Worm (Caenorhabditis elegans) whole organism, L1 larva: ENCODE results near the gene F07A11.5.
A peak's percentile ranks its signal among the peaks of the same experiment; 100 is the strongest.

Experiments
- C04F5.9 ChIP-seq: sonication (generic microtip); optimal IDR thresholded peaks from 2 replicates; lab custom pipeline; 2016; ENCODE audit warnings: missing genetic modification characterization, missing compliant biosample characterization
- C16A3.4 ChIP-seq: fragments of 150-350 bp; optimal IDR thresholded peaks from 2 replicates; lab custom pipeline; 2014; ENCODE audit warnings: missing biosample characterization, missing genetic modification characterization
- Y116A8C.19 ChIP-seq: sonication (generic microtip); optimal IDR thresholded peaks from 2 replicates; lab custom pipeline; 2016; ENCODE audit warnings: missing compliant biosample characterization, missing genetic modification characterization, borderline replicate concordance
- alr-1 ChIP-seq: fragments of 200-800 bp; sonication (Bioruptor generic); optimal IDR thresholded peaks from 2 replicates; lab custom pipeline; 2018; ENCODE audit warnings: borderline replicate concordance, mild to moderate bottlenecking, missing genetic modification characterization, missing compliant biosample characterization
- ama-1 ChIP-seq: fragments of 150-350 bp; optimal IDR thresholded peaks from 2 replicates; lab custom pipeline; 2014
- blmp-1 ChIP-seq: fragments of 150-350 bp; optimal IDR thresholded peaks from 2 replicates; lab custom pipeline; 2014; ENCODE audit warnings: missing biosample characterization, missing genetic modification characterization
- ceh-82 ChIP-seq, 3 experiments: fragments of 150-350 bp in 1 of 3; sonication (generic microtip) in 2 of 3; optimal IDR thresholded peaks; 2 replicates each; lab custom pipeline; 2014 to 2017; ENCODE audit warnings: missing biosample characterization in 3 of 3, missing genetic modification characterization in 3 of 3
- ceh-88 ChIP-seq: fragments of 200-800 bp; sonication (Bioruptor generic); IDR thresholded peaks from 2 replicates; pipeline ENCODE4 v1.3.6; 2022; ENCODE audit warnings: missing genetic modification characterization, missing compliant biosample characterization
- dsc-1 ChIP-seq: sonication (generic microtip); optimal IDR thresholded peaks from 2 replicates; lab custom pipeline; 2016; ENCODE audit warnings: mild to moderate bottlenecking, missing genetic modification characterization, missing compliant biosample characterization
- efl-1 ChIP-seq, 4 experiments: fragments of 150-350 bp; optimal IDR thresholded peaks in 3 of 4; peaks in 1 of 4; 1 replicate in 1 of 4; 2 replicates in 3 of 4; lab custom pipeline; 2014; ENCODE audit warnings: missing biosample characterization in 2 of 4, missing genetic modification characterization in 2 of 4, missing genetic modification reagents in 2 of 4
- efl-3 ChIP-seq: fragments of 200-800 bp; sonication (Bioruptor generic); optimal IDR thresholded peaks from 2 replicates; lab custom pipeline; 2018; ENCODE audit warnings: mild to moderate bottlenecking, missing genetic modification characterization, missing compliant biosample characterization
- egl-13 ChIP-seq: sonication (generic microtip); optimal IDR thresholded peaks from 2 replicates; lab custom pipeline; 2016; ENCODE audit warnings: missing genotype, missing genetic modification reagents, missing genetic modification characterization, missing compliant biosample characterization
- elt-2 ChIP-seq: sonication (generic microtip); optimal IDR thresholded peaks from 2 replicates; lab custom pipeline; 2016; ENCODE audit warnings: missing genetic modification characterization, mild to moderate bottlenecking, inconsistent platforms, missing compliant biosample characterization, missing genetic modification reagents
- elt-3 ChIP-seq, 6 experiments: fragments of 150-350 bp in 1 of 6; sonication (generic microtip); optimal IDR thresholded peaks; 2 replicates each; lab custom pipeline; 2017 to 2018; ENCODE audit warnings: missing biosample characterization in 6 of 6, missing genetic modification characterization in 6 of 6, inconsistent platforms in 1 of 6
- fkh-10 ChIP-seq: sonication (generic microtip); optimal IDR thresholded peaks from 2 replicates; lab custom pipeline; 2017; ENCODE audit warnings: missing biosample characterization, missing genetic modification reagents, missing genetic modification characterization
- fkh-4 ChIP-seq: sonication (generic microtip); optimal IDR thresholded peaks from 2 replicates; lab custom pipeline; 2016; ENCODE audit warnings: missing compliant biosample characterization, missing genetic modification characterization, borderline replicate concordance
- fkh-8 ChIP-seq: sonication (generic microtip); optimal IDR thresholded peaks from 2 replicates; lab custom pipeline; 2016; ENCODE audit warnings: mild to moderate bottlenecking, missing genetic modification characterization, missing compliant biosample characterization
- grh-1 ChIP-seq: fragments of 200-800 bp; sonication (Bioruptor generic); IDR thresholded peaks from 2 replicates; pipeline ENCODE4 v1.3.6; 2022; ENCODE audit warnings: missing genetic modification reagents, missing genetic modification characterization, missing compliant biosample characterization
- irx-1 ChIP-seq: sonication (generic microtip); optimal IDR thresholded peaks from 2 replicates; lab custom pipeline; 2016; ENCODE audit warnings: missing genetic modification characterization, missing compliant biosample characterization
- jun-1 ChIP-seq: fragments of 150-350 bp; optimal IDR thresholded peaks from 2 replicates; lab custom pipeline; 2014; ENCODE audit warnings: missing biosample characterization, missing genetic modification reagents, missing genetic modification characterization
- lin-35 ChIP-seq, 2 experiments: fragments of 150-350 bp; optimal IDR thresholded peaks; 2 replicates each; lab custom pipeline; 2014; ENCODE audit warnings: missing biosample characterization in 2 of 2, missing genetic modification characterization in 2 of 2, missing genetic modification reagents in 2 of 2
- lin-39 ChIP-seq: fragments of 150-350 bp; optimal IDR thresholded peaks from 2 replicates; lab custom pipeline; 2014; ENCODE audit warnings: missing biosample characterization, missing genetic modification reagents, missing genetic modification characterization
- lir-3 ChIP-seq: sonication (generic microtip); optimal IDR thresholded peaks from 2 replicates; lab custom pipeline; 2016; ENCODE audit warnings: mild to moderate bottlenecking, missing genetic modification characterization, moderate library complexity, missing compliant biosample characterization; ENCODE audit not compliant: poor library complexity
- lsy-2 ChIP-seq, 2 experiments: fragments of 150-350 bp; optimal IDR thresholded peaks; 2 replicates each; lab custom pipeline; 2014; ENCODE audit warnings: missing biosample characterization in 2 of 2, missing genetic modification characterization in 2 of 2
- mdl-1 ChIP-seq, 2 experiments: fragments of 150-350 bp; optimal IDR thresholded peaks; 2 replicates each; lab custom pipeline; 2014 to 2017; ENCODE audit warnings: missing biosample characterization in 2 of 2, missing genetic modification characterization in 2 of 2, inconsistent platforms in 1 of 2
- nhr-11 ChIP-seq: fragments of 150-350 bp; optimal IDR thresholded peaks from 2 replicates; lab custom pipeline; 2014; ENCODE audit warnings: missing biosample characterization, missing genetic modification characterization
- nhr-19 ChIP-seq: fragments of 200-800 bp; sonication (Bioruptor generic); conservative IDR thresholded peaks from 2 replicates; pipeline ENCODE4 v1.3.6; 2022; ENCODE audit warnings: missing genetic modification characterization, missing compliant biosample characterization
- nhr-20 ChIP-seq: sonication (generic microtip); optimal IDR thresholded peaks from 2 replicates; lab custom pipeline; 2016; ENCODE audit warnings: mild to moderate bottlenecking, missing genetic modification characterization, missing compliant biosample characterization
- nhr-237 ChIP-seq: fragments of 150-350 bp; optimal IDR thresholded peaks from 2 replicates; lab custom pipeline; 2014; ENCODE audit warnings: missing biosample characterization, missing genetic modification characterization
- nhr-71 ChIP-seq: sonication (generic microtip); optimal IDR thresholded peaks from 2 replicates; lab custom pipeline; 2016; ENCODE audit warnings: mild to moderate bottlenecking, missing genetic modification characterization, moderate library complexity, missing compliant biosample characterization
- nhr-77 ChIP-seq: fragments of 150-350 bp; optimal IDR thresholded peaks from 2 replicates; lab custom pipeline; 2014; ENCODE audit warnings: missing biosample characterization, missing genetic modification characterization
- nhr-85 ChIP-seq: sonication (generic microtip); peaks from one replicate; lab custom pipeline; 2016; ENCODE audit warnings: missing genetic modification characterization, inconsistent platforms, missing compliant biosample characterization
- nhr-90 ChIP-seq: sonication (generic microtip); optimal IDR thresholded peaks from 2 replicates; lab custom pipeline; 2016; ENCODE audit warnings: mild to moderate bottlenecking, missing genetic modification characterization, missing compliant biosample characterization; ENCODE audit not compliant: poor library complexity
- pag-3 ChIP-seq: sonication (generic microtip); optimal IDR thresholded peaks from 2 replicates; lab custom pipeline; 2017; ENCODE audit warnings: missing genetic modification characterization, mild to moderate bottlenecking, missing compliant biosample characterization, antibody characterized with exemption, borderline replicate concordance; ENCODE audit not compliant: insufficient read depth
- pqm-1 ChIP-seq: sonication (generic microtip); optimal IDR thresholded peaks from 3 replicates; lab custom pipeline; 2017; ENCODE audit warnings: missing biosample characterization, missing genetic modification characterization
- snpc-4 ChIP-seq: fragments of 150-350 bp; optimal IDR thresholded peaks from 2 replicates; lab custom pipeline; 2014; ENCODE audit warnings: missing biosample characterization, missing genetic modification characterization
- snu-23 ChIP-seq: sonication (generic microtip); optimal IDR thresholded peaks from 2 replicates; lab custom pipeline; 2016; ENCODE audit warnings: missing genetic modification characterization, missing compliant biosample characterization
- swsn-7 ChIP-seq: sonication (generic microtip); optimal IDR thresholded peaks from 2 replicates; lab custom pipeline; 2016; ENCODE audit warnings: missing genetic modification characterization, missing compliant biosample characterization
- tlp-1 ChIP-seq: fragments of 150-350 bp; optimal IDR thresholded peaks from 2 replicates; lab custom pipeline; 2014; ENCODE audit warnings: missing biosample characterization, missing genetic modification characterization
- unc-130 ChIP-seq: fragments of 150-350 bp; optimal IDR thresholded peaks from 2 replicates; lab custom pipeline; 2017; ENCODE audit warnings: missing biosample characterization, missing genetic modification characterization, inconsistent platforms
- unc-86 ChIP-seq: sonication (generic microtip); optimal IDR thresholded peaks from 2 replicates; lab custom pipeline; 2016; ENCODE audit warnings: missing genetic modification characterization, missing compliant biosample characterization
- unc-98 ChIP-seq: fragments of 200-800 bp; sonication (Bioruptor generic); IDR thresholded peaks from 2 replicates; pipeline ENCODE4 v1.3.6; 2022; ENCODE audit warnings: missing genetic modification characterization, missing compliant biosample characterization
- vab-15 ChIP-seq: sonication (generic microtip); optimal IDR thresholded peaks from 2 replicates; lab custom pipeline; 2017; ENCODE audit warnings: missing genotype, mild to moderate bottlenecking, missing genetic modification characterization, missing compliant biosample characterization
- xbp-1 ChIP-seq: sonication (generic microtip); optimal IDR thresholded peaks from 2 replicates; lab custom pipeline; 2016; ENCODE audit warnings: missing genetic modification characterization, missing compliant biosample characterization
- zip-4 ChIP-seq: fragments of 200-800 bp; sonication (Bioruptor generic); optimal IDR thresholded peaks from 2 replicates; lab custom pipeline; 2018; ENCODE audit warnings: mild to moderate bottlenecking, missing genetic modification characterization, moderate library complexity, missing compliant biosample characterization
- ztf-11 ChIP-seq, 2 experiments: sonication (generic microtip); optimal IDR thresholded peaks; 2 replicates each; lab custom pipeline; 2016 to 2017; ENCODE audit warnings: missing genetic modification characterization in 2 of 2, missing biosample characterization in 1 of 2, missing compliant biosample characterization in 1 of 2
- ztf-4 ChIP-seq: fragments of 150-350 bp; optimal IDR thresholded peaks from 2 replicates; lab custom pipeline; 2014; ENCODE audit warnings: missing biosample characterization, missing genetic modification characterization

Gene F07A11.5

ce11 chrII:11635745-11636161, 23.7 kb downstream of the F07A11.5 start (continued):
- TF ChIP-seq mdl-1 (tag; optimal IDR thresholded peaks at IDR 0.05; lab: Kevin White, UChicago) (peak in 1 of 2 experiments; percentile 89), xbp-1 (tag; lab: Kevin White, UChicago) (peak; percentile 88), efl-3 (GFP tag; lab: Kevin White, UChicago) (no peak)

- TF ChIP-seq fkh-8 (tag; lab: Kevin White, UChicago) (peak; percentile 0), Y116A8C.19 (tag; lab: Kevin White, UChicago) (no peak), xbp-1 (tag; lab: Kevin White, UChicago) (no peak), C16A3.4 (tag; lab: Kevin White, UChicago) (no peak), fkh-4 (no peak), nhr-85 (tag; lab: Kevin White, UChicago) (peak; percentile 67), ceh-88 (GFP tag; lab: Robert Waterston, UW) (peak; percentile 29; the same call in 1 of the 2 replicates), unc-130 (tag; lab: Kevin White, UChicago) (no peak), C04F5.9 (no peak), fkh-10 (no peak), nhr-237 (tag; lab: Kevin White, UChicago) (no peak), lir-3 (tag; lab: Kevin White, UChicago) (no peak), ztf-4 (tag; lab: Kevin White, UChicago) (peak; percentile 30), elt-3 (tag; optimal IDR thresholded peaks at IDR 0.05; lab: Kevin White, UChicago) (no peak), ceh-82 (tag; optimal IDR thresholded peaks at IDR 0.05; lab: Kevin White, UChicago) (no peak)
Measured at ce11 chrII:11636617-11637016, 24.5 kb downstream of the F07A11.5 start.

DNA sequence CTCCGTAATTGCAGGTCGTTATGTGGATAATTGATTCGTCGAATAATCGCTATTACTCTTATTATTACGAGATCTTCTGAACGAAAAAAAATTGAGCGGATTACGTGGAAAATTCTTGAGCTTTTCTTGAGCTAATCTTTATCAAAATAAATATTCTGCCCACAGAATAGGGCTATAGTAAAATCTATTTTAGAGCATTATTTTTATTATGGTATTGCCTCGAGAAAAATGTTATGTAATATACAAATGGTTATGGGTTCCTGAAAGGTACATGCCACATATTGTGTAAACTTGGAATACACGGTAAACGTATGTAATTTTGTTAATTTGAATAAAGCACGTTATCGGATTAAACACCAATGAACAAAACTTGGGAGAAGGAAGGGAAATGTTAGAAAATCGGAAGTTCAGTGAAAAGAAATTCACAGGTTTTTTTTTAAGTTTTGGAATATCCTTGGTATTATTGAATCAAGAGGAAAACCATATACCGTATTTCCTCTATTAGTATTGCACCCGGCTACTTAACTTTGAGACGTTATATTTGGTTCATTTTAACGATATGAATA, 25.2 kb downstream of the F07A11.5 start:
- peak; percentile 72 for TF ChIP-seq dsc-1 (tag; lab: Kevin White, UChicago)
- TF ChIP-seq blmp-1 (tag; lab: Kevin White, UChicago): peak; percentile 10
- TF ChIP-seq pqm-1 (tag; lab: Kevin White, UChicago): no peak
- TF ChIP-seq jun-1 (tag; lab: Kevin White, UChicago): peak; percentile 17
- TF ChIP-seq grh-1 (GFP tag; lab: Robert Waterston, UW): no peak
- peak in 1 of 2 experiments; percentile 2 for TF ChIP-seq efl-1 (optimal IDR thresholded peaks at IDR 0.05; lab: Kevin White, UChicago)
- TF ChIP-seq efl-1 (GFP tag; optimal IDR thresholded peaks at IDR 0.05 in 1 of 2; lab: Kevin White, UChicago): peak in 1 of 2 experiments; percentile 85
- TF ChIP-seq lsy-2 (tag; optimal IDR thresholded peaks at IDR 0.05; lab: Kevin White, UChicago): peak; percentile 25 to 59
- TF ChIP-seq snu-23 (GFP tag; lab: Kevin White, UChicago): peak; percentile 30
- peak; percentile 72 for TF ChIP-seq nhr-71 (tag; lab: Kevin White, UChicago)
- peak; percentile 44 for TF ChIP-seq unc-86 (tag; lab: Kevin White, UChicago)
- TF ChIP-seq elt-2 (tag; lab: Kevin White, UChicago): peak; percentile 30
- no peak for TF ChIP-seq irx-1 (tag; lab: Kevin White, UChicago)
- no peak for TF ChIP-seq tlp-1 (tag; lab: Kevin White, UChicago)
- no peak for TF ChIP-seq pag-3 (tag; lab: Kevin White, UChicago)
- TF ChIP-seq alr-1 (tag; lab: Kevin White, UChicago): no peak
- TF ChIP-seq swsn-7 (tag; lab: Kevin White, UChicago): peak; percentile 17
- TF ChIP-seq zip-4 (GFP tag; lab: Kevin White, UChicago): peak; percentile 24
- TF ChIP-seq lin-35 (GFP tag; optimal IDR thresholded peaks at IDR 0.05; lab: Kevin White, UChicago): no peak
- peak; percentile 79 for TF ChIP-seq ama-1
- TF ChIP-seq nhr-11 (tag; lab: Kevin White, UChicago): peak; percentile 32
- peak; percentile 67 for TF ChIP-seq nhr-90 (tag; lab: Kevin White, UChicago)
- peak; percentile 8 for TF ChIP-seq nhr-20 (tag; lab: Kevin White, UChicago)
- no peak for TF ChIP-seq vab-15 (tag; lab: Kevin White, UChicago)
- peak; percentile 5 for TF ChIP-seq nhr-77 (tag; lab: Kevin White, UChicago)
- peak; percentile 9 for TF ChIP-seq xbp-1 (tag; lab: Kevin White, UChicago)
- TF ChIP-seq snpc-4 (tag; lab: Kevin White, UChicago): no peak
- TF ChIP-seq lin-39 (tag; lab: Kevin White, UChicago): peak; percentile 31
- no peak for TF ChIP-seq unc-98
- peak; percentile 40 for TF ChIP-seq egl-13
- TF ChIP-seq mdl-1 (tag; optimal IDR thresholded peaks at IDR 0.05; lab: Kevin White, UChicago): no peak
- TF ChIP-seq lir-3 (tag; lab: Kevin White, UChicago): peak; percentile 33
- peak in 1 of 2 experiments; percentile 35 for TF ChIP-seq ztf-11 (tag; optimal IDR thresholded peaks at IDR 0.05; lab: Kevin White, UChicago)
- peak; percentile 28 for TF ChIP-seq nhr-19 (GFP tag; lab: Robert Waterston, UW)
